Fruit fly (Drosophila melanogaster) whole organism, adult: ENCODE results near the gene CG34382.

Experiments used
- CG5204 ChIP-seq: fragments of 200-800 bp; sonication (Bioruptor generic); optimal IDR thresholded peaks from 2 replicates; lab custom pipeline; 2016; ENCODE audit warnings: missing biosample characterization, missing genetic modification characterization
- Crg-1 ChIP-seq: fragments of 200-800 bp; sonication (Bioruptor generic); optimal IDR thresholded peaks from 2 replicates; lab custom pipeline; 2016; ENCODE audit warnings: missing biosample characterization, missing genetic modification characterization
- cnc ChIP-seq, 2 experiments: fragments of >200 bp; optimal IDR thresholded peaks; 2 replicates each; lab custom pipeline; 2017
- ovo ChIP-seq: fragments of 200-800 bp; sonication (Bioruptor generic); optimal IDR thresholded peaks from 2 replicates; lab custom pipeline; 2016; ENCODE audit warnings: missing biosample characterization, missing genetic modification characterization
- pad ChIP-seq: fragments of 200-800 bp; sonication (Bioruptor generic); optimal IDR thresholded peaks from 3 replicates; lab custom pipeline; 2017; ENCODE audit warnings: missing biosample characterization, missing genetic modification characterization, mild to moderate bottlenecking, moderate library complexity, missing genetic modification reagents

DNA sequence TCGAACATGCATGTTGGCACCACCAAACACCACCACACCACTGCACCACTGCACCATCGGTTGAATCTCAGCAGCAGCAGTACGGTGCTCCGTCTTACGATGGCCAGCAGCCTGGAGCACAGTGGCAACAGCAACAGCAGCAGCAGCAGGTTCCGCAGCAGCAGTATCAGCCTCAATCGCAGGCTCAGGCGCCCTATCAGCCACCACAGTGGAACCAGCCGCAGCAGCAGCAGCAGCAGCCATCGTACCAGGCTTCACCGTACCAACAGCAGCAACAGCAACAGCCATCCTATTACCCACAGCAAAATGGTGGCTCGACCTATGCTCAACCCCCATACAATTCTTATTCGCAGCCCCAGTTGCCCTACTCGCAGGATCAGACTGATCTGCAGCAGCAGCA lies 46.7 kb upstream of the CG34382 start:
- TF ChIP-seq CG5204 (GFP tag; lab: Kevin White, UChicago) (no peak), cnc (optimal IDR thresholded peaks at IDR 0.05; lab: Kevin White, UChicago) (no peak), Crg-1 (GFP tag; lab: Kevin White, UChicago) (no peak), ovo (GFP tag; lab: Kevin White, UChicago) (no peak), pad (GFP tag; lab: Kevin White, UChicago) (no peak)
